Fruit fly (Drosophila melanogaster): ENCODE measurements around the gene Sprn.

The Sprn gene

DNA sequence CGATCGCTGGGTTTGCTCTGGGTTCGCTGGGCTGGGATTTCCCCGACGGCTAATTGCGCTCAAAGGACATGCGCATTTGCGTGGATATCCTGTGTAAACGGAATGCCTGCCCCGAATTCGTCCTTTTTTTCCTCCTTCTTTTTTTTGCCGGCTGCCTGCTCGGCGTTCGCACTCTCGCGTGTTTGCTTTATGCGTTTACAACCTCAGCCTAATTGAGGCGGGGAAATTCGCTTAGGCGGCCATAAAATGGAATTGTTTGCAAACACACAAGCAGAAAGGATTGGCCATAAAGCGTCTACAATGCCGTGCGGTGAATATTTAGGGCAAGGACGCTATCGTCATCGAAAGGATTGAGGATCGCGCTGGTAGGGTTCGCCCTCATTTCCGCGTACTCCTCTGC, 46.5 kb downstream of the Sprn start:
- TF ChIP-seq Rel (GFP tag; optimal IDR thresholded peaks at IDR 0.05) (no peak), Rel (tag; optimal IDR thresholded peaks at IDR 0.05) (no peak), GATAd (GFP tag; optimal IDR thresholded peaks at IDR 0.05) (no peak), Hnf4 (GFP tag; optimal IDR thresholded peaks at IDR 0.05) (no peak), pan (optimal IDR thresholded peaks at IDR 0.05) (no peak), fru (GFP tag; optimal IDR thresholded peaks at IDR 0.05) (no peak)

DNA sequence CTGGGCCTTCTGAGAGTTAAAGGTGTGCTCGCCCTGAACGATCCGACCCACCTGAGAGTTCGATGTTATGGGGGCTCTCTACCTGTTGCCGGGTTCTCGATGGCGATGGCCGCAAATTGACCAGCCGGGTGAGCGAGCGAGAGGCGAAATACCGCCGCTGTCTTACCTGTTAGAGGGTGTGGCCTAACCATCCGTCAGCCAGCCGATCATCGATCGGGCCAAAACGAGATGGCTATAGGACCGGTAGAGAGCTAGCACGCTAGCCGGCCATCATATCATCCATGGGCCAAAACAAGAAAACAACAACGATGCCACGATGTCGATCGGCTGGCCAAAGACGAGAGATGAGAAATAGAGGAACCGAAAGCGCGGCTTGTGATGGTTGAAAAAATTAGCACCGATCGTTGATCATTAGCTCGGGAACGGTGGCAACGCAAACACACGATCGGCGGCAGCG, 48.4 kb downstream of the Sprn start, which contains the start of gene byn:
TSS of gene byn (plus strand) at position 407 of the 457 bp plus-strand sequence.
- TF ChIP-seq CG32264 (GFP tag; optimal IDR thresholded peaks at IDR 0.05) (no peak), Mio (GFP tag; optimal IDR thresholded peaks at IDR 0.05) (no peak), dsf (GFP tag; optimal IDR thresholded peaks at IDR 0.05; ENCODE audit: borderline replicate concordance) (no peak), h (GFP tag; optimal IDR thresholded peaks at IDR 0.05) (no peak), tai (GFP tag; optimal IDR thresholded peaks at IDR 0.05) (no peak), pan (optimal IDR thresholded peaks at IDR 0.05) (no peak), br (GFP tag; optimal IDR thresholded peaks at IDR 0.05) (no peak)

Measured in whole organism, wandering third instar larva.